Fruit fly (Drosophila melanogaster): ENCODE data around the gene CG9701.

The CG9701 gene

dm6 chr3L:16726069-16726591, 7.2 kb upstream of the CG9701 start, which contains the start of the genes CG13026 and PGRP-SB2:
CG13026 (minus strand) TSS chr3L:16726169.
PGRP-SB2 (plus strand) TSS chr3L:16726541.
- TF ChIP-seq Vsx2 (GFP tag; optimal IDR thresholded peaks at IDR 0.05; ENCODE audit: partially characterized antibody) (no peak), Dif (GFP tag; optimal IDR thresholded peaks at IDR 0.05; ENCODE audit: partially characterized antibody) (no peak), woc (GFP tag; optimal IDR thresholded peaks at IDR 0.05) (no peak), rgr (GFP tag; optimal IDR thresholded peaks at IDR 0.05) (no peak), tai (GFP tag; optimal IDR thresholded peaks at IDR 0.05) (no peak), h (GFP tag; optimal IDR thresholded peaks at IDR 0.05) (no peak), Rel (GFP tag; optimal IDR thresholded peaks at IDR 0.05) (no peak), Rel (tag; optimal IDR thresholded peaks at IDR 0.05) (no peak), dl (GFP tag; optimal IDR thresholded peaks at IDR 0.05; ENCODE audit: insufficient read depth in 1 of 2, partially characterized antibody in 2 of 2) (no peak), Hnf4 (GFP tag; optimal IDR thresholded peaks at IDR 0.05) (no peak), GATAd (GFP tag; optimal IDR thresholded peaks at IDR 0.05) (no peak), N (GFP tag; optimal IDR thresholded peaks at IDR 0.05) (no peak), dsf (GFP tag; optimal IDR thresholded peaks at IDR 0.05; ENCODE audit: borderline replicate concordance) (no peak), Sp1 (GFP tag; optimal IDR thresholded peaks at IDR 0.05) (no peak), sv (GFP tag; optimal IDR thresholded peaks at IDR 0.05) (no peak), pan (optimal IDR thresholded peaks at IDR 0.05) (no peak), brk (GFP tag; optimal IDR thresholded peaks at IDR 0.05) (no peak)

dm6 chr3L:16727939-16728635, 5.3 kb upstream of the CG9701 start, which contains the start of gene PGRP-SB1:
PGRP-SB1 (minus strand) TSS chr3L:16727989.
- TF ChIP-seq brk (GFP tag; optimal IDR thresholded peaks at IDR 0.05) (no peak), Rel (GFP tag; optimal IDR thresholded peaks at IDR 0.05) (no peak), Rel (tag; optimal IDR thresholded peaks at IDR 0.05) (peak; percentile 97)

dm6 chr3L:16730645-16731044, 2.7 kb upstream of the CG9701 start, which contains the start of gene Dbp73D:
Dbp73D (minus strand) TSS chr3L:16730818.
- TF ChIP-seq Sp1 (GFP tag; optimal IDR thresholded peaks at IDR 0.05): no peak
- peak; percentile 96 for TF ChIP-seq Dif (GFP tag; optimal IDR thresholded peaks at IDR 0.05; ENCODE audit: partially characterized antibody)
- no peak for TF ChIP-seq lola (GFP tag; optimal IDR thresholded peaks at IDR 0.05)
- TF ChIP-seq dl (GFP tag; optimal IDR thresholded peaks at IDR 0.05; ENCODE audit: insufficient read depth in 1 of 2, partially characterized antibody in 2 of 2): peak; percentile 12 to 73
- TF ChIP-seq Myc (optimal IDR thresholded peaks at IDR 0.05): no peak
- no peak for TF ChIP-seq Jra (GFP tag; optimal IDR thresholded peaks at IDR 0.05)
- no peak for TF ChIP-seq jim (GFP tag; optimal IDR thresholded peaks at IDR 0.05)
- TF ChIP-seq OdsH (GFP tag; optimal IDR thresholded peaks at IDR 0.05): no peak
- no peak for TF ChIP-seq Abd-B (GFP tag; optimal IDR thresholded peaks at IDR 0.05)
- no peak for TF ChIP-seq Hr78 (GFP tag; optimal IDR thresholded peaks at IDR 0.05)
- no peak for TF ChIP-seq br (GFP tag; optimal IDR thresholded peaks at IDR 0.05)
- TF ChIP-seq dsf (GFP tag; optimal IDR thresholded peaks at IDR 0.05; ENCODE audit: borderline replicate concordance): no peak
- TF ChIP-seq brk (GFP tag; optimal IDR thresholded peaks at IDR 0.05): no peak
- no peak for TF ChIP-seq rgr (GFP tag; optimal IDR thresholded peaks at IDR 0.05)
- TF ChIP-seq fru (GFP tag; optimal IDR thresholded peaks at IDR 0.05): no peak
- no peak for TF ChIP-seq Mio (GFP tag; optimal IDR thresholded peaks at IDR 0.05)
- TF ChIP-seq woc (GFP tag; optimal IDR thresholded peaks at IDR 0.05): no peak
- no peak for TF ChIP-seq Rel (GFP tag; optimal IDR thresholded peaks at IDR 0.05)
- TF ChIP-seq Rel (tag; optimal IDR thresholded peaks at IDR 0.05): no peak
- TF ChIP-seq ey (GFP tag; optimal IDR thresholded peaks at IDR 0.05): no peak
- no peak for TF ChIP-seq dmrt93B (GFP tag; optimal IDR thresholded peaks at IDR 0.05)
- TF ChIP-seq sage (GFP tag; optimal IDR thresholded peaks at IDR 0.05): no peak
- TF ChIP-seq HLH106 (tag; optimal IDR thresholded peaks at IDR 0.05): no peak
- peak; percentile 99 for TF ChIP-seq Vsx2 (GFP tag; optimal IDR thresholded peaks at IDR 0.05; ENCODE audit: partially characterized antibody)

- TF ChIP-seq Rel (GFP tag; optimal IDR thresholded peaks at IDR 0.05): no peak
- TF ChIP-seq Rel (tag; optimal IDR thresholded peaks at IDR 0.05): no peak
- TF ChIP-seq Dfd (GFP tag; optimal IDR thresholded peaks at IDR 0.05): no peak
- no peak for TF ChIP-seq sv (GFP tag; optimal IDR thresholded peaks at IDR 0.05)
- no peak for TF ChIP-seq sage (GFP tag; optimal IDR thresholded peaks at IDR 0.05)
- TF ChIP-seq Myc (optimal IDR thresholded peaks at IDR 0.05): peak; percentile 57
- no peak for TF ChIP-seq CrebA (GFP tag; optimal IDR thresholded peaks at IDR 0.05; ENCODE audit: borderline replicate concordance)
- TF ChIP-seq rgr (GFP tag; optimal IDR thresholded peaks at IDR 0.05): no peak
These were observed 8.3 kb downstream of the CG9701 start for dm6 chr3L:16741660-16742059.

All from whole organism, wandering third instar larva.